Fruit fly (Drosophila melanogaster): ENCODE measurements around the gene dpr19.

Gene dpr19

DNA sequence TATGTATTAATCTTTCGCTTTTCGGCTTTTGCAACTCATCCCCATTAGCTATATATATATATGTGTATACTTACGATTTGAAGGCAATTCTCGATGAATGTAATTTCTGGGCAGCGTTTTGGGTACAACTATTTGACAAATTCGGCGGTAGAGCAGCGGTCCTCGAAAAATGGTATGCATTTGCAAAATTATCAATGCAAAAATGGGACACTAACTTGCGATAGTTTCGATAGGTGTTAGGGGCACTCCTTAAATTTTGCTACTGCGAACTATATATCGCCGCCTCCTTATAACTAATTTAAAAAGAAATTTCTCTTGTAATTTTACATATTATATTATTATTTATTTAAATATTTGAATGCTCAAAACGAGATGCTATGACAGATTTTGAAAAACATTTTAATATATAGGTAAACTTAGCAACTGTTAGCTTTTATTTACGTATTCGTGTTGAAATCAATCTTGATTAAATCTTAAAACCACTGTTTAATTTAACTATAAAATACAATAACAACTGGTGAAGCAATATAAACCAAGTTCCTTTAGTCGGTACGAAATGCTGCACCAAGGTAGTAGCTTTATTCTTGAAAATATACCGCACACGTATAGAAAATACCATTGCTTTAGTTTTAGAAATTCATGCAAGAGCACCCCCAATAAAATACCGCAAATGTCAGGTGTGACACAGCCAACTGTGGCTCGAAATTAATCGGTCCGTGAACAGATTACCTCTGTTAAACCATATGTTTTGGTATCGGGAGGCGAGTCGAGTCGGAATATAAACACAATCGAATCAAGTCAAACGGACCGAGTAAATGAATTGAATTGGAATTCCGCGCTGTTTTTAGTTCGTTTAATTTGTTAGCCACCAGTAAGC, 37.5 kb downstream of the dpr19 start, which contains the start of the genes CG5355 and Klp31E (continued):
- peak; percentile 42 for TF ChIP-seq CG12942 (GFP tag; optimal IDR thresholded peaks at IDR 0.05)
- 0 out of 2 replicates have a peak, but pooled peaks have one; percentile 46 for TF ChIP-seq Oaz (GFP tag; IDR thresholded peaks at IDR 0.05)
- TF ChIP-seq dysf (GFP tag; IDR thresholded peaks at IDR 0.05): peak; percentile 61; the same call in 2 of the 3 replicates
- TF ChIP-seq CG34422 (GFP tag; IDR thresholded peaks at IDR 0.05): peak; percentile 18; the same call in 1 of the 3 replicates
- TF ChIP-seq p53 (GFP tag; optimal IDR thresholded peaks at IDR 0.05): no peak
- no peak for TF ChIP-seq H15 (GFP tag; IDR thresholded peaks at IDR 0.05)
- peak; percentile 40; the same call in 1 of the 2 replicates for TF ChIP-seq rib (GFP tag; IDR thresholded peaks at IDR 0.05)
- TF ChIP-seq chn (GFP tag; optimal IDR thresholded peaks at IDR 0.05): peak; percentile 41
- TF ChIP-seq MTF-1 (GFP tag; optimal IDR thresholded peaks at IDR 0.05; ENCODE audit: borderline replicate concordance): peak; percentile 9
- peak; percentile 63 for TF ChIP-seq CG10147 (GFP tag; optimal IDR thresholded peaks at IDR 0.05)
- no peak for TF ChIP-seq Gsc (GFP tag; IDR thresholded peaks at IDR 0.05)
- no peak for TF ChIP-seq ttk (GFP tag; IDR thresholded peaks at IDR 0.05)
- TF ChIP-seq dati (GFP tag; IDR thresholded peaks at IDR 0.05): no peak
- no peak for TF ChIP-seq klu (GFP tag; IDR thresholded peaks at IDR 0.05)
- TF ChIP-seq aop (GFP tag; IDR thresholded peaks at IDR 0.05): 0 out of 2 replicates have a peak, but pooled peaks have one; percentile 11
- TF ChIP-seq az2 (GFP tag; optimal IDR thresholded peaks at IDR 0.05): peak; percentile 69
- peak; percentile 20 for TF ChIP-seq NK7.1 (GFP tag; optimal IDR thresholded peaks at IDR 0.05)
- TF ChIP-seq Max (GFP tag; optimal IDR thresholded peaks at IDR 0.05): peak; percentile 28
- peak; percentile 52 for TF ChIP-seq CG13624 (GFP tag; optimal IDR thresholded peaks at IDR 0.05)
- no peak for TF ChIP-seq Hmx (GFP tag; optimal IDR thresholded peaks at IDR 0.05)
- TF ChIP-seq ranshi (GFP tag; IDR thresholded peaks at IDR 0.05): 0 out of 2 replicates have a peak, but pooled peaks have one; percentile 44
- peak; percentile 75 for TF ChIP-seq CG13287 (GFP tag; IDR thresholded peaks at IDR 0.05; ENCODE audit: partially characterized antibody)
- no peak for TF ChIP-seq CG9876 (GFP tag; optimal IDR thresholded peaks at IDR 0.05)
- peak; percentile 38 for TF ChIP-seq croc (GFP tag; conservative IDR thresholded peaks at IDR 0.05)
- TF ChIP-seq Sin3A (optimal IDR thresholded peaks at IDR 0.05): no peak
- no peak for TF ChIP-seq NC2α (GFP tag; optimal IDR thresholded peaks at IDR 0.05)
- peak; percentile 31 for TF ChIP-seq CG3163 (GFP tag; optimal IDR thresholded peaks at IDR 0.05)
- TF ChIP-seq dm (GFP tag; optimal IDR thresholded peaks at IDR 0.05): peak; percentile 18
- no peak for TF ChIP-seq sima (GFP tag; optimal IDR thresholded peaks at IDR 0.05)
- peak; percentile 65 for TF ChIP-seq Hsf (GFP tag; optimal IDR thresholded peaks at IDR 0.05)
- peak; percentile 76 for TF ChIP-seq CG33557 (GFP tag; optimal IDR thresholded peaks at IDR 0.05)
- TF ChIP-seq CG6765 (GFP tag; optimal IDR thresholded peaks at IDR 0.05): peak; percentile 7
- no peak for TF ChIP-seq CG11085 (GFP tag; IDR thresholded peaks at IDR 0.05)
- no peak for TF ChIP-seq dan (GFP tag; IDR thresholded peaks at IDR 0.05)
- no peak for TF ChIP-seq Blimp-1 (GFP tag; optimal IDR thresholded peaks at IDR 0.05)
- TF ChIP-seq CG16779 (GFP tag; IDR thresholded peaks at IDR 0.05): no peak
- no peak for TF ChIP-seq Rx (GFP tag; IDR thresholded peaks at IDR 0.05)
- TF ChIP-seq vfl (GFP tag; optimal IDR thresholded peaks at IDR 0.05): peak; percentile 15
- TF ChIP-seq kni (GFP tag; optimal IDR thresholded peaks at IDR 0.05): no peak
- TF ChIP-seq ac (GFP tag; optimal IDR thresholded peaks at IDR 0.05): peak; percentile 15
- peak; percentile 74 for TF ChIP-seq lilli (GFP tag; optimal IDR thresholded peaks at IDR 0.05)
- no peak for TF ChIP-seq z (GFP tag; IDR thresholded peaks at IDR 0.05)
- TF ChIP-seq Xrp1 (GFP tag; IDR thresholded peaks at IDR 0.05): peak; percentile 56; the same call in 1 of the 2 replicates
- peak; percentile 46; the same call in 1 of the 3 replicates for TF ChIP-seq mld (GFP tag; IDR thresholded peaks at IDR 0.05; ENCODE audit: partially characterized antibody)
- TF ChIP-seq CG2678 (tag; optimal IDR thresholded peaks at IDR 0.05): no peak
- no peak for TF ChIP-seq Elba2 (GFP tag; optimal IDR thresholded peaks at IDR 0.05)
- TF ChIP-seq CG11247 (GFP tag; IDR thresholded peaks at IDR 0.05): peak; percentile 44; the same call in 1 of the 2 replicates
- peak; percentile 24 for TF ChIP-seq CG8290 (GFP tag; optimal IDR thresholded peaks at IDR 0.05)
- TF ChIP-seq CG8290 (tag; optimal IDR thresholded peaks at IDR 0.05): no peak
- TF ChIP-seq Hr51 (GFP tag; optimal IDR thresholded peaks at IDR 0.05): peak in 1 of 2 experiments; percentile 40
